Worm (Caenorhabditis elegans): ENCODE measurements around the gene lam-2.

DNA sequence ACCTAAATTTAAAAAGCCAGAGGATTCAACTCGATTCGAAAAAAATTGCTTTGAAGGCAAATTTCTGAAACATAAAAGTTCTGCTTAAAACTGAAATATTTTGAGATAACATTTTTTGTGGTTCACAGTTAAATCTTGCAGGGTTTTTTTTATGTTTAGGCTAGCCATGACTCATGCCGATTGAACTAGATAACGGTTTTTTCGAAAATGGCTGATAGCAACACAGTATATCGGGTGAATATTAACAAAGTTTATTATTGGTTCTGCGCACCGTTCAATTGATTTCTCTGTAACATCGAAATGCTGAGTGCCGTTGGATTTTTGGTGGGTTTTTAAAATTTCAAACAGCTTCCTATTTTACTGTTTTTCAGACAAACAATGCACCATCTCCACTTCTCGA, 26.3 kb upstream of the lam-2 start, which contains the start of gene F43E12.1:
- TF ChIP-seq ztf-4 (tag; optimal IDR thresholded peaks at IDR 0.05) = no peak
- TF ChIP-seq nhr-23 (tag; optimal IDR thresholded peaks at IDR 0.05) = no peak
- TF ChIP-seq nhr-12 (tag; optimal IDR thresholded peaks at IDR 0.05) = no peak
- no peak for TF ChIP-seq aly-2 (tag; optimal IDR thresholded peaks at IDR 0.05)
- TF ChIP-seq daf-12 (tag; optimal IDR thresholded peaks at IDR 0.05) = no peak
- TF ChIP-seq sea-2 (GFP tag; optimal IDR thresholded peaks at IDR 0.05) = no peak
- TF ChIP-seq pha-4 (tag; optimal IDR thresholded peaks at IDR 0.05) = no peak
- TF ChIP-seq elt-1 (tag; optimal IDR thresholded peaks at IDR 0.05) = no peak
- TF ChIP-seq nhr-237 (tag; optimal IDR thresholded peaks at IDR 0.05) = no peak

All from whole organism, L3 larva.